Fruit fly (Drosophila melanogaster) Kc167 (cell line): Measurements from ENCODE around the gene CG11426.

Source experiments
- Myc ChIP-seq: fragments of >200 bp; optimal IDR thresholded peaks from 2 replicates; lab custom pipeline; 2017; ENCODE audit warnings: missing external identifiers
- Sin3A ChIP-seq: fragments of >200 bp; optimal IDR thresholded peaks from 2 replicates; lab custom pipeline; 2018; ENCODE audit warnings: missing external identifiers
- h ChIP-seq: fragments of >200 bp; optimal IDR thresholded peaks from 3 replicates; lab custom pipeline; 2018; ENCODE audit warnings: missing external identifiers

DNA sequence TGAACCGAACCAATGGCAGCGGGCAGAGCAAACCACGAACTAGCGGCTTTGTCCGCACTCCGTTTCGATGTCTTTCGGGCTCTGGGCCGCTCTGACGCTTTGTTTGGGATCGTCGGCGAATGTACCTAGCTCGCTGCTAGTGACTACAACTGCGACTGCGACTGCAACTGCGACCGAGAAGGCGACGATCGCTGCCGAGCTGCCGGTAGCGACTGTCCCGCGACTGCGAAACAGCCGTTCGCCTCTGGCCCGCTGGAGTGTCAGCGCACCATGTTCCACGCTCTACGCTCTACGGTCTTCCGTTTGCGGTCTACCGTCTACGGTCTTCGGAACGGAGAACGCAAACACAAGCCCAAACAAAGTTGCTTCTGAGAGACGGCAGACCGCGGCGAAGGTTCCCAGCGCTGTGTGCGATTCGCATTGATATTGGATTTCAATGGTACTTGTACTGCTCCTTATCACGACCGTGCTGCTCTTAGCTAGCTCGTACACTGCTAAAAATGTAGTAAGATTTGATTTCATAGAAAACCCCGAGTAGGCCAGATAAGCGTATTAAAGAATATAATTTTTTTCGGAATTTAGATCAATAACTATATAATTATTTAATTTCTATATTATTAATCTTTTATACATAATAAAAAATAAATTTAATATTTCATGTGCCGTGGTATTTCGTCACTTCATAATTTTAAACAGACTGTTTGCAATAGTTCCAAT is 9.3 kb upstream of the CG11426 start, which contains the start of gene laza:
- TF ChIP-seq Myc (lab: Kevin White, UChicago): no peak
- TF ChIP-seq h (lab: Kevin White, UChicago): no peak
- no peak for TF ChIP-seq Sin3A (lab: Kevin White, UChicago)
